Fruit fly (Drosophila melanogaster) whole organism, embryonic: ENCODE measurements around the gene Eig71Ek.
A peak's percentile ranks its signal among the peaks of the same experiment; 100 is the strongest.

Experiments
- Abd-B ChIP-seq: fragments of 200-800 bp; sonication (Bioruptor generic); optimal IDR thresholded peaks from 2 replicates; lab custom pipeline; 2018; ENCODE audit warnings: missing biosample characterization, mild to moderate bottlenecking, missing genetic modification characterization, moderate library complexity
- B-H1 ChIP-seq: fragments of 200-800 bp; sonication (Bioruptor generic); IDR thresholded peaks from 3 replicates; pipeline ENCODE4 v1.3.6; 2022; ENCODE audit warnings: missing biosample characterization, missing genetic modification characterization
- Bgb ChIP-seq: fragments of 200-800 bp; sonication (Bioruptor generic); IDR thresholded peaks from 2 replicates; pipeline ENCODE4 v1.3.6; 2022; ENCODE audit warnings: missing biosample characterization, missing genetic modification characterization; ENCODE audit not compliant: partially characterized antibody
- CG11085 ChIP-seq: fragments of 200-800 bp; sonication (Bioruptor generic); IDR thresholded peaks from 2 replicates; pipeline ENCODE4 v1.3.6; 2022; ENCODE audit warnings: missing biosample characterization, missing genetic modification characterization
- CG11695 ChIP-seq: fragments of 200-800 bp; sonication (Bioruptor generic); IDR thresholded peaks from 3 replicates; pipeline ENCODE4 v1.3.6; 2022; ENCODE audit warnings: missing biosample characterization, missing genetic modification characterization
- CG12071 ChIP-seq: fragments of 200-800 bp; sonication (Bioruptor generic); optimal IDR thresholded peaks from 3 replicates; lab custom pipeline; 2018; ENCODE audit warnings: missing biosample characterization, mild to moderate bottlenecking, missing genetic modification characterization
- CG12744 ChIP-seq: fragments of 200-800 bp; sonication (Bioruptor generic); optimal IDR thresholded peaks from 2 replicates; lab custom pipeline; 2016; ENCODE audit warnings: missing biosample characterization, missing genetic modification characterization
- CG13424 ChIP-seq: fragments of 200-800 bp; sonication (Bioruptor generic); optimal IDR thresholded peaks from 2 replicates; lab custom pipeline; 2019; ENCODE audit warnings: missing biosample characterization, mild to moderate bottlenecking, missing genetic modification characterization, moderate library complexity
- CG13775 ChIP-seq: fragments of 200-800 bp; sonication (Bioruptor generic); optimal IDR thresholded peaks from 3 replicates; lab custom pipeline; 2017; ENCODE audit warnings: missing biosample characterization, mild to moderate bottlenecking, missing genetic modification characterization
- CG14050 ChIP-seq: fragments of 200-800 bp; sonication (Bioruptor generic); IDR thresholded peaks from 3 replicates; pipeline ENCODE4 v1.3.6; 2022; ENCODE audit warnings: missing biosample characterization, missing genetic modification characterization
- CG14441 ChIP-seq: fragments of 200-800 bp; sonication (Bioruptor generic); IDR thresholded peaks from 2 replicates; pipeline ENCODE4 v1.3.6; 2022; ENCODE audit warnings: missing biosample characterization, missing genetic modification characterization
- CG17912 ChIP-seq: fragments of 200-800 bp; sonication (Bioruptor generic); optimal IDR thresholded peaks from 2 replicates; lab custom pipeline; 2018; ENCODE audit warnings: missing biosample characterization, mild to moderate bottlenecking, missing genetic modification characterization
- CG1792 ChIP-seq: fragments of 200-800 bp; sonication (Bioruptor generic); optimal IDR thresholded peaks from 2 replicates; lab custom pipeline; 2016; ENCODE audit warnings: missing biosample characterization, missing genetic modification characterization
- CG30403 ChIP-seq: fragments of 200-800 bp; sonication (Bioruptor generic); optimal IDR thresholded peaks from 3 replicates; lab custom pipeline; 2016; ENCODE audit warnings: missing biosample characterization, missing genetic modification characterization
- CG3281 ChIP-seq: fragments of 200-800 bp; sonication (Bioruptor generic); optimal IDR thresholded peaks from 3 replicates; lab custom pipeline; 2017; ENCODE audit warnings: missing biosample characterization, mild to moderate bottlenecking, missing genetic modification characterization
- CG3847 ChIP-seq: fragments of 200-800 bp; sonication (Bioruptor generic); IDR thresholded peaks from 2 replicates; pipeline ENCODE4 v1.3.6; 2022; ENCODE audit warnings: missing biosample characterization, missing genetic modification characterization
- CG43689 ChIP-seq: fragments of 200-800 bp; sonication (Bioruptor generic); IDR thresholded peaks from 2 replicates; pipeline ENCODE4 v1.3.6; 2022; ENCODE audit warnings: missing biosample characterization, missing genetic modification characterization
- CG4617 ChIP-seq: fragments of 200-800 bp; sonication (Bioruptor generic); optimal IDR thresholded peaks from 3 replicates; lab custom pipeline; 2016; ENCODE audit warnings: missing biosample characterization, missing genetic modification characterization, borderline replicate concordance
- CG6689 ChIP-seq: fragments of 200-800 bp; sonication (Bioruptor generic); IDR thresholded peaks from 2 replicates; pipeline ENCODE4 v1.3.6; 2022; ENCODE audit warnings: missing biosample characterization, missing genetic modification characterization
- CG8089 ChIP-seq: fragments of 200-800 bp; sonication (Bioruptor generic); optimal IDR thresholded peaks from 3 replicates; lab custom pipeline; 2016; ENCODE audit warnings: missing biosample characterization, missing genetic modification characterization
- CG8388 ChIP-seq: fragments of 200-800 bp; sonication (Bioruptor generic); optimal IDR thresholded peaks from 2 replicates; lab custom pipeline; 2019; ENCODE audit warnings: missing biosample characterization, mild to moderate bottlenecking, missing genetic modification characterization, moderate library complexity
- CG9215 ChIP-seq: fragments of 200-800 bp; sonication (Bioruptor generic); IDR thresholded peaks from 2 replicates; pipeline ENCODE4 v1.3.6; 2022; ENCODE audit warnings: missing biosample characterization, missing genetic modification characterization
- CrebB ChIP-seq: fragments of 200-800 bp; sonication (Bioruptor generic); optimal IDR thresholded peaks from 3 replicates; lab custom pipeline; 2018; ENCODE audit warnings: missing biosample characterization, mild to moderate bottlenecking, missing genetic modification characterization
- HLH3B ChIP-seq: fragments of 200-800 bp; sonication (Bioruptor generic); IDR thresholded peaks from 2 replicates; pipeline ENCODE4 v1.3.6; 2022; ENCODE audit warnings: missing biosample characterization, missing genetic modification characterization
- Lim3 ChIP-seq: fragments of 200-800 bp; sonication (Bioruptor generic); IDR thresholded peaks from 2 replicates; pipeline ENCODE4 v1.3.6; 2022; ENCODE audit warnings: missing biosample characterization, missing genetic modification characterization
- MTF-1 ChIP-seq: fragments of 200-800 bp; sonication (Bioruptor generic); optimal IDR thresholded peaks from 2 replicates; lab custom pipeline; 2018; ENCODE audit warnings: missing biosample characterization, mild to moderate bottlenecking, missing genetic modification characterization, borderline replicate concordance
- Mes4 ChIP-seq: fragments of 200-800 bp; sonication (Bioruptor generic); optimal IDR thresholded peaks from 2 replicates; lab custom pipeline; 2016; ENCODE audit warnings: missing biosample characterization, missing genetic modification characterization
- NK7.1 ChIP-seq: fragments of 200-800 bp; sonication (Bioruptor generic); optimal IDR thresholded peaks from 3 replicates; lab custom pipeline; 2016; ENCODE audit warnings: missing biosample characterization, missing genetic modification characterization
- Pdp1 ChIP-seq, 2 experiments: fragments of 200-800 bp; sonication (Bioruptor generic); optimal IDR thresholded peaks; 3 replicates each; lab custom pipeline; 2016; ENCODE audit warnings: missing biosample characterization in 2 of 2, missing genetic modification characterization in 2 of 2, mild to moderate bottlenecking in 1 of 2, moderate library complexity in 1 of 2
- Rx ChIP-seq: fragments of 200-800 bp; sonication (Bioruptor generic); IDR thresholded peaks from 2 replicates; pipeline ENCODE4 v1.3.6; 2022; ENCODE audit warnings: missing biosample characterization, missing genetic modification characterization
- Side ChIP-seq: fragments of 200-800 bp; sonication (Bioruptor generic); optimal IDR thresholded peaks from 2 replicates; lab custom pipeline; 2016; ENCODE audit warnings: missing biosample characterization, missing genetic modification characterization
- Six4 ChIP-seq: fragments of 200-800 bp; sonication (Bioruptor generic); optimal IDR thresholded peaks from 2 replicates; lab custom pipeline; 2016; ENCODE audit warnings: missing biosample characterization, missing genetic modification characterization
- Sry-δ ChIP-seq: fragments of 200-800 bp; sonication (Bioruptor generic); optimal IDR thresholded peaks from 2 replicates; lab custom pipeline; 2016; ENCODE audit warnings: missing biosample characterization, missing genetic modification characterization
- al ChIP-seq: fragments of 200-800 bp; sonication (Bioruptor generic); IDR thresholded peaks from 2 replicates; pipeline ENCODE4 v1.3.6; 2022; ENCODE audit warnings: missing biosample characterization, missing genetic modification characterization
- ato ChIP-seq: fragments of 200-800 bp; sonication (Bioruptor generic); IDR thresholded peaks from 2 replicates; pipeline ENCODE4 v1.3.6; 2022; ENCODE audit warnings: missing biosample characterization, missing genetic modification characterization; ENCODE audit not compliant: partially characterized antibody
- az2 ChIP-seq: fragments of 200-800 bp; sonication (Bioruptor generic); optimal IDR thresholded peaks from 3 replicates; lab custom pipeline; 2016; ENCODE audit warnings: missing biosample characterization, missing genetic modification characterization
- bsh ChIP-seq, 2 experiments: fragments of 200-800 bp; sonication (Bioruptor generic); optimal IDR thresholded peaks; 2 replicates each; lab custom pipeline; 2017 to 2018; ENCODE audit warnings: mild to moderate bottlenecking in 2 of 2, missing biosample characterization in 2 of 2, missing genetic modification characterization in 2 of 2, moderate library complexity in 1 of 2
- en ChIP-seq: fragments of 200-800 bp; sonication (Bioruptor generic); optimal IDR thresholded peaks from 2 replicates; lab custom pipeline; 2016; ENCODE audit warnings: missing biosample characterization, missing genetic modification characterization
- esg ChIP-seq: fragments of 200-800 bp; sonication (Bioruptor generic); conservative IDR thresholded peaks from 2 replicates; pipeline ENCODE4 v1.3.6; 2022; ENCODE audit warnings: missing biosample characterization, missing genetic modification characterization
- fru ChIP-seq: fragments of >200 bp; optimal IDR thresholded peaks from 2 replicates; lab custom pipeline; 2017
- gsb ChIP-seq: fragments of 200-800 bp; sonication (Bioruptor generic); IDR thresholded peaks from 2 replicates; pipeline ENCODE4 v1.3.6; 2022; ENCODE audit warnings: missing biosample characterization, missing genetic modification characterization
- lmd ChIP-seq: fragments of 200-800 bp; sonication (Bioruptor generic); IDR thresholded peaks from 2 replicates; pipeline ENCODE4 v1.3.6; 2022; ENCODE audit warnings: missing biosample characterization, missing genetic modification characterization
- odd ChIP-seq: fragments of 200-800 bp; sonication (Bioruptor generic); optimal IDR thresholded peaks from 2 replicates; lab custom pipeline; 2017; ENCODE audit warnings: missing biosample characterization, mild to moderate bottlenecking, missing genetic modification characterization
- pum ChIP-seq: fragments of 200-800 bp; sonication (Bioruptor generic); optimal IDR thresholded peaks from 2 replicates; lab custom pipeline; 2016; ENCODE audit warnings: missing biosample characterization, missing genetic modification characterization
- rib ChIP-seq: fragments of 200-800 bp; sonication (Bioruptor generic); IDR thresholded peaks from 2 replicates; pipeline ENCODE4 v1.3.6; 2022; ENCODE audit warnings: missing biosample characterization, missing genetic modification characterization
- sd ChIP-seq: fragments of 200-800 bp; sonication (Bioruptor generic); optimal IDR thresholded peaks from 3 replicates; lab custom pipeline; 2018; ENCODE audit warnings: missing biosample characterization, mild to moderate bottlenecking, missing genetic modification characterization, moderate library complexity
- sens-2 ChIP-seq: fragments of 200-800 bp; sonication (Bioruptor generic); IDR thresholded peaks from 2 replicates; pipeline ENCODE4 v1.3.6; 2022; ENCODE audit warnings: missing biosample characterization, missing genetic modification characterization
- tgo ChIP-seq: fragments of 200-800 bp; sonication (Bioruptor generic); IDR thresholded peaks from 3 replicates; pipeline ENCODE4 v1.3.6; 2022; ENCODE audit warnings: missing biosample characterization, missing genetic modification characterization
- trem ChIP-seq: fragments of 200-800 bp; optimal IDR thresholded peaks from 3 replicates; lab custom pipeline; 2019; ENCODE audit warnings: missing biosample characterization, mild to moderate bottlenecking, missing genetic modification characterization, moderate library complexity
- unpg ChIP-seq: fragments of 200-800 bp; sonication (Bioruptor generic); optimal IDR thresholded peaks from 3 replicates; lab custom pipeline; 2018; ENCODE audit warnings: missing biosample characterization, mild to moderate bottlenecking, missing genetic modification characterization, moderate library complexity
- usp ChIP-seq: fragments of >200 bp; optimal IDR thresholded peaks from 2 replicates; lab custom pipeline; 2017; ENCODE audit warnings: missing biosample characterization, missing genetic modification characterization

The Eig71Ek gene

dm6 chr3L:15625676-15626414 lies 35.2 kb upstream of the Eig71Ek start (continued):
- TF ChIP-seq trem (tag; lab: Kevin White, UChicago) (peak; percentile 90), CG14050 (GFP tag; lab: Robert Waterston, UW) (peak; percentile 63), Six4 (GFP tag; lab: Kevin White, UChicago) (peak; percentile 83), fru (no peak), odd (GFP tag; lab: Kevin White, UChicago) (peak; percentile 84), az2 (GFP tag; lab: Kevin White, UChicago) (peak; percentile 89), bsh (GFP tag; optimal IDR thresholded peaks at IDR 0.05; lab: Kevin White, UChicago) (peak; percentile 86 to 94), HLH3B (GFP tag; lab: Robert Waterston, UW) (peak; percentile 78), Mes4 (GFP tag; lab: Kevin White, UChicago) (no peak), CG3281 (peak; percentile 92), MTF-1 (GFP tag; lab: Kevin White, UChicago) (peak; percentile 74), lmd (GFP tag; lab: Robert Waterston, UW) (peak; percentile 93), CG14441 (peak; percentile 86), gsb (peak; percentile 65), CG9215 (peak; percentile 87), Bgb (GFP tag; lab: Robert Waterston, UW) (no peak), esg (peak; percentile 84), rib (GFP tag; lab: Robert Waterston, UW) (no peak), Pdp1 (GFP tag; optimal IDR thresholded peaks at IDR 0.05; lab: Kevin White, UChicago) (peak; percentile 53 to 64), Lim3 (GFP tag; lab: Robert Waterston, UW) (no peak), CG13775 (GFP tag; lab: Kevin White, UChicago) (peak; percentile 89), tgo (GFP tag; lab: Robert Waterston, UW) (peak; percentile 88), CG12071 (GFP tag; lab: Kevin White, UChicago) (peak; percentile 77), CG4617 (GFP tag; lab: Kevin White, UChicago) (peak; percentile 57), NK7.1 (GFP tag; lab: Kevin White, UChicago) (no peak), Abd-B (GFP tag; lab: Kevin White, UChicago) (peak; percentile 95), Sry-δ (GFP tag; lab: Kevin White, UChicago) (no peak), usp (GFP tag; lab: Kevin White, UChicago) (no peak), CG17912 (GFP tag; lab: Kevin White, UChicago) (peak; percentile 48), CG12744 (GFP tag; lab: Kevin White, UChicago) (no peak), CG3847 (peak; percentile 77), CrebB (tag; lab: Kevin White, UChicago) (peak; percentile 52), ato (GFP tag; lab: Robert Waterston, UW) (no peak), CG6689 (GFP tag; lab: Robert Waterston, UW) (peak; percentile 90), sd (peak; percentile 59), sens-2 (GFP tag; lab: Robert Waterston, UW) (peak; percentile 69), unpg (peak; percentile 94), CG8388 (peak; percentile 93), en (GFP tag; lab: Kevin White, UChicago) (no peak), al (GFP tag; lab: Robert Waterston, UW) (peak; percentile 88), CG43689 (peak; percentile 29; the same call in 1 of the 2 replicates), CG13424 (peak; percentile 94), Side (GFP tag; lab: Kevin White, UChicago) (no peak), CG11085 (GFP tag; lab: Robert Waterston, UW) (peak; percentile 55; the same call in 1 of the 2 replicates), pum (GFP tag; lab: Kevin White, UChicago) (peak; percentile 2), CG1792 (no peak), CG30403 (GFP tag; lab: Kevin White, UChicago) (peak; percentile 95), B-H1 (peak; percentile 82), CG11695 (GFP tag; lab: Robert Waterston, UW) (peak; percentile 89), CG8089 (no peak), Rx (GFP tag; lab: Robert Waterston, UW) (no peak)
